Worm (Caenorhabditis elegans) whole organism, L1 larva: ENCODE measurements around the gene gpa-4.

ENCODE experiments used
- blmp-1 ChIP-seq: fragments of 150-350 bp; optimal IDR thresholded peaks from 2 replicates; lab custom pipeline; 2014; ENCODE audit warnings: missing biosample characterization, missing genetic modification characterization
- elt-2 ChIP-seq: sonication (generic microtip); optimal IDR thresholded peaks from 2 replicates; lab custom pipeline; 2016; ENCODE audit warnings: missing genetic modification characterization, mild to moderate bottlenecking, inconsistent platforms, missing compliant biosample characterization, missing genetic modification reagents
- lin-15B ChIP-seq: fragments of 150-350 bp; sonication (generic microtip); optimal IDR thresholded peaks from 3 replicates; lab custom pipeline; 2014; ENCODE audit warnings: missing biosample characterization, missing genetic modification characterization
- lin-39 ChIP-seq: fragments of 150-350 bp; optimal IDR thresholded peaks from 2 replicates; lab custom pipeline; 2014; ENCODE audit warnings: missing biosample characterization, missing genetic modification reagents, missing genetic modification characterization
- lsy-2 ChIP-seq, 2 experiments: fragments of 150-350 bp; optimal IDR thresholded peaks; 2 replicates each; lab custom pipeline; 2014; ENCODE audit warnings: missing biosample characterization in 2 of 2, missing genetic modification characterization in 2 of 2
- nhr-11 ChIP-seq: fragments of 150-350 bp; optimal IDR thresholded peaks from 2 replicates; lab custom pipeline; 2014; ENCODE audit warnings: missing biosample characterization, missing genetic modification characterization
- skn-1 ChIP-seq: fragments of 150-350 bp; optimal IDR thresholded peaks from 2 replicates; lab custom pipeline; 2014; ENCODE audit warnings: missing biosample characterization, missing genetic modification characterization
- sox-4 ChIP-seq: sonication (generic microtip); optimal IDR thresholded peaks from 2 replicates; lab custom pipeline; 2016; ENCODE audit warnings: missing genetic modification characterization, missing compliant biosample characterization
- unc-86 ChIP-seq: sonication (generic microtip); optimal IDR thresholded peaks from 2 replicates; lab custom pipeline; 2016; ENCODE audit warnings: missing genetic modification characterization, missing compliant biosample characterization

DNA sequence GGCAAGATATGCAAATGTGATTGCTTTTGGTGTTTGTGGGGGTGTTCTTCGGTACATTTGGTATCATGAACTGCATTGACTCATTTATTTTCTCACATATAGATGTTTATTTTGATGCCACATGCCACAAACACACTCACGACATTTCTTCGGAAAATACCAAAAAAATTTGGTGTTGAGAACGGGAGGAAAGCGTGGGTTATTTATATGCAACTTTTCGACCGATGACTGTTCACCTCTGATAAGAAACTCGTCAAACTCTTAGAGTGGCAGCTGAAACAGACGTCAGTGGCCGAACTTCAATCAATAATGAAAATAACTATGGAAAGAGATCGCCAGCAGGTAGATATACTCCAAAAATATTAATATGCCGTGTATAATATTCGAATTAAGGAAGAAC, 23.1 kb upstream of the gpa-4 start:
- TF ChIP-seq nhr-11 (tag; lab: Kevin White, UChicago) (no peak), skn-1 (no peak), sox-4 (tag; lab: Kevin White, UChicago) (no peak), blmp-1 (tag; lab: Kevin White, UChicago) (no peak), lin-39 (no peak), lin-15B (tag; lab: Kevin White, UChicago) (no peak), lsy-2 (tag; optimal IDR thresholded peaks at IDR 0.05; lab: Kevin White, UChicago) (no peak), elt-2 (tag; lab: Kevin White, UChicago) (no peak), unc-86 (tag; lab: Kevin White, UChicago) (no peak)
